Fruit fly (Drosophila melanogaster) whole organism, prepupa: Measurements from ENCODE around the gene CG3306.

Experiments used
- CG34406 ChIP-seq: fragments of 200-800 bp; sonication (Bioruptor generic); optimal IDR thresholded peaks from 3 replicates; lab custom pipeline; 2016; ENCODE audit warnings: missing biosample characterization, missing genetic modification characterization
- CG3919 ChIP-seq: fragments of 200-800 bp; sonication (Bioruptor generic); optimal IDR thresholded peaks from 3 replicates; lab custom pipeline; 2016; ENCODE audit warnings: missing biosample characterization, missing genetic modification characterization
- CG4318 ChIP-seq: fragments of 200-800 bp; sonication (Bioruptor generic); optimal IDR thresholded peaks from 3 replicates; lab custom pipeline; 2017; ENCODE audit warnings: missing biosample characterization, mild to moderate bottlenecking, missing genetic modification characterization
- CG7368 ChIP-seq: fragments of 200-800 bp; sonication (Bioruptor generic); optimal IDR thresholded peaks from 3 replicates; lab custom pipeline; 2016; ENCODE audit warnings: missing biosample characterization, missing genetic modification characterization
- CG9139 ChIP-seq: fragments of 200-800 bp; sonication (Bioruptor generic); optimal IDR thresholded peaks from 3 replicates; lab custom pipeline; 2017; ENCODE audit warnings: missing biosample characterization, mild to moderate bottlenecking, missing genetic modification characterization
- Eip78C ChIP-seq: fragments of 200-800 bp; sonication (Bioruptor generic); peaks from one replicate; lab custom pipeline; 2016; ENCODE audit warnings: missing biosample characterization, missing genetic modification characterization
- Eip93F ChIP-seq: fragments of 200-800 bp; sonication (Bioruptor generic); optimal IDR thresholded peaks from 2 replicates; lab custom pipeline; 2016; ENCODE audit warnings: missing biosample characterization, mild to moderate bottlenecking, missing genetic modification characterization
- Ets21C ChIP-seq: fragments of 200-800 bp; sonication (Bioruptor generic); optimal IDR thresholded peaks from 3 replicates; lab custom pipeline; 2016; ENCODE audit warnings: missing biosample characterization, missing genetic modification characterization
- Hr38 ChIP-seq: sonication (Bioruptor generic); optimal IDR thresholded peaks from 2 replicates; lab custom pipeline; 2016; ENCODE audit warnings: missing biosample characterization, missing genetic modification characterization
- esn ChIP-seq: fragments of 200-800 bp; sonication (Bioruptor generic); optimal IDR thresholded peaks from 2 replicates; lab custom pipeline; 2016; ENCODE audit warnings: missing biosample characterization, mild to moderate bottlenecking, missing genetic modification characterization, moderate library complexity
- fkh ChIP-seq: fragments of 200-800 bp; sonication (Bioruptor generic); optimal IDR thresholded peaks from 3 replicates; lab custom pipeline; 2017; ENCODE audit warnings: missing biosample characterization, mild to moderate bottlenecking, missing genetic modification characterization, moderate library complexity

dm6 chr3L:9637812-9638211 lies 36.5 kb downstream of the CG3306 start, which contains the start of gene CG8329:
- no peak for TF ChIP-seq esn (GFP tag; lab: Kevin White, UChicago)
- TF ChIP-seq CG9139: no peak
- no peak for TF ChIP-seq CG7368 (GFP tag; lab: Kevin White, UChicago)
- TF ChIP-seq CG3919: no peak
- TF ChIP-seq Hr38 (GFP tag; lab: Kevin White, UChicago): no peak
- TF ChIP-seq CG4318 (GFP tag; lab: Kevin White, UChicago): no peak
- TF ChIP-seq fkh: no peak
- TF ChIP-seq Eip93F (GFP tag; lab: Kevin White, UChicago): no peak
- TF ChIP-seq Ets21C (GFP tag; lab: Kevin White, UChicago): no peak
- no peak for TF ChIP-seq Eip78C (GFP tag; lab: Kevin White, UChicago)
- no peak for TF ChIP-seq CG34406 (GFP tag; lab: Kevin White, UChicago)
